Fruit fly (Drosophila melanogaster): ENCODE measurements around the gene Nuak.

Gene Nuak

DNA sequence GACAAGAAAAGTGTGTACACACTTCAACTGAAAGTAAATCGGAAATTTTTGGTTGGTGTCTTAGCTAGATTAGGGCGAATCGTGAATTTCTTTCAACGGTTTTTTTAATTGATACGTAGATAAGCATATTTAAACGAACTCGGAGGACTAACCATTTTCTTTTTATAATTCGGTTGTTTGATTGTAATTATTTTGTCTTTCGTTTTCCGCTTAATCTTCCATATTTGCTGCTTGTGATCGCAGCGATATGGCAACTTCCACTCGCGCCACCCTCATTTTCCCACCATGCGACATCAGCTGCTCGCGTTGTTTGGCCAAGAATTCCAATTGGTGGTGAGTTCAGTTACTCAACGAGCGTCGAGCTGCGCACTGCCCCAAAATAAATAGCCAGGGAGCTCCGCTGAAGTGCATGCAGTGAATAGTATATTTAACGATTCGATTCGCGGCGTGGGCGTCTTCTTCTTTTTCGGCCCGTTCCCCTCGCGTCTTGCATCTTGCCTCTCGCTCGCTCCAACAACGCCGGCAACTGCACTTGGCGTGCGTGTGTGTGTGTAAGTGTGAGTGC, at the start of gene Nuak:
Nuak (plus strand) TSS at position 335 of the 565 bp plus-strand sequence.
- TF ChIP-seq ttk (optimal IDR thresholded peaks at IDR 0.05) = no peak

DNA sequence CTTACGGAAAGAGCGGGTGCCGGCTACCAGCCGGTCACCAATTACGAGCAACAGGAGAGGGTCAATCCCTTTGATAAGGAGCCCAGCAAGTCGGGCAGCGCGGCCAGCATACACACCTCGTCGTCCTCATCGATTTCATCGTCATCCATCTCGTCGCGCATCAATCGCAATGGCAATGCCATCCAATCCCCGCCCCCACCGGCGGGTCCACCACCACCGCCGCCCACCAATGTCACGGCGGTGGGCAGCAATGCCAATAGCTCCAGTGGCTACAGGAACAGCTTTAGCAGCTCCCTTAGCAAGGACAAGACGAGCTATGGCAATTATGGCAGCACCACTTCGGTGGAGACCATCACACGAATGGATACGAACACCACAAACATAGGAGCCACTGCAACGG, 46.1 kb upstream of the Nuak start:
- TF ChIP-seq psq (optimal IDR thresholded peaks at IDR 0.05) (no peak), Sin3A (optimal IDR thresholded peaks at IDR 0.05) (no peak), insv (optimal IDR thresholded peaks at IDR 0.05) (no peak), ttk (optimal IDR thresholded peaks at IDR 0.05) (no peak), Myc (optimal IDR thresholded peaks at IDR 0.05) (no peak), h (optimal IDR thresholded peaks at IDR 0.05) (no peak)

DNA sequence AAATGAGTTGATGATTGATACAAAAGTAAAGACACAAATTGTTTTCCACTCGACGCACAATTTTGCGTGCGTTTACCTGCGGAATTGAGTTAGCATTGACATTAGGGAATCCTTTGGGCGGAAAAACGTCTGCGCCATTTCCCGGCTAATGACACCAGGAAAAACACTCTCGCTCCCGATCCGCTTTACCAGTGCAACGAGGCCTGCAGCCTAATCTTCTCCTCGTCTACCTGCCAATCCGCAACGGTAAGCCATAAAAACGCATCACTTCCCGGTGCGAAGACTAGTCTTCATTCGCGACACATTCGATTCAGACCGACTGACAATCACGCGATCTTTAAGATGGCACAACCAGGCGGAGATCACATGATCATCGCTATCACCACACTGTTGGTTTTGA, 41.7 kb upstream of the Nuak start, which contains the start of gene CG12420:
CG12420 (plus strand) TSS at position 283 of the 400 bp plus-strand sequence.
- TF ChIP-seq psq (optimal IDR thresholded peaks at IDR 0.05) (no peak), Myc (optimal IDR thresholded peaks at IDR 0.05) (no peak), Sin3A (optimal IDR thresholded peaks at IDR 0.05) (no peak), insv (optimal IDR thresholded peaks at IDR 0.05) (no peak), h (optimal IDR thresholded peaks at IDR 0.05) (no peak)

DNA sequence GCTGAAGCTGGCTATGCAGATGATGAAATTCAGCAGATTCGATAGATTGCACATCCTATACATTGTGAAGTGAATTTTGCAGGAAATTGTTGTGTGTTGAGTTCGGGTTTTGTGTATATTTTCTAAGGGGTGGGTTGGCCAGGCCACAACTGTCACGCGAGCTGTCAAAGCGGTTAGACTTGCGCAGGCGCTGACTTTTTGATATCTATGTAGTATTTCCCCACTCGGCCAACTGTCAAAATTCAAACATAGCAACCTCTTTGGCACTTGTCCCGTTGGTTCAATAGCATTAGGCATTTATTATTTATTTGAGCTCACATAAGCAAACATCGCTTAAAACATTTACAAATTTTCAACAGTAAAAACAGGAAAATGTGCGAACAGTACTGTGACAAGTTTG, 39.5 kb upstream of the Nuak start, which contains the start of the genes CG12817 and CG34107:
CG12817 (minus strand) TSS at position 132 of the 400 bp plus-strand sequence.
CG34107 (plus strand) TSS at position 316 of the 400 bp plus-strand sequence.
- TF ChIP-seq psq (optimal IDR thresholded peaks at IDR 0.05) (no peak), Myc (optimal IDR thresholded peaks at IDR 0.05) (no peak), ttk (optimal IDR thresholded peaks at IDR 0.05) (no peak), insv (optimal IDR thresholded peaks at IDR 0.05) (no peak), h (optimal IDR thresholded peaks at IDR 0.05) (no peak), Sin3A (optimal IDR thresholded peaks at IDR 0.05) (no peak)

DNA sequence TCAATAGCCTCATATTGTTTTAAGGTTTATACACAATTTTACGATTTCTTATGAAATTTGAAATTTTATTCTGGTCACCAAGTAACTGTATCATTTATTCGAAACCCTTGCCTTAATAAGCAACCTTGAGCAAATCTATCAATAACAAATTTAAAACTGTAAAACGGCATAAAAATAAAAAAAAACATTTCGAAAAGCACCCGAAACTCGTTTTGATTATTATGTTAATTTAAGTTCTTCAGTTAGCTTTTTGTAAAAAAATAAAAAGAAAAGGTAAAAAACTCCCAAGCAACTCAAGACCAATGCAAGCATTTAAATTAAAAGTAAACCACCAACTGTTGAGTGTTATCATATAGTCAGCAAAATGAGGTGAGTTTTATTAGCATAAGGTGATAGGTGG, 38.7 kb upstream of the Nuak start, which contains the start of gene CG42795:
CG42795 (plus strand) TSS at position 301 of the 400 bp plus-strand sequence.
- no peak for TF ChIP-seq ttk (optimal IDR thresholded peaks at IDR 0.05)
- no peak for TF ChIP-seq Myc (optimal IDR thresholded peaks at IDR 0.05)
- TF ChIP-seq h (optimal IDR thresholded peaks at IDR 0.05) = no peak
- TF ChIP-seq insv (optimal IDR thresholded peaks at IDR 0.05) = no peak
- no peak for TF ChIP-seq psq (optimal IDR thresholded peaks at IDR 0.05)
- no peak for TF ChIP-seq Sin3A (optimal IDR thresholded peaks at IDR 0.05)

DNA sequence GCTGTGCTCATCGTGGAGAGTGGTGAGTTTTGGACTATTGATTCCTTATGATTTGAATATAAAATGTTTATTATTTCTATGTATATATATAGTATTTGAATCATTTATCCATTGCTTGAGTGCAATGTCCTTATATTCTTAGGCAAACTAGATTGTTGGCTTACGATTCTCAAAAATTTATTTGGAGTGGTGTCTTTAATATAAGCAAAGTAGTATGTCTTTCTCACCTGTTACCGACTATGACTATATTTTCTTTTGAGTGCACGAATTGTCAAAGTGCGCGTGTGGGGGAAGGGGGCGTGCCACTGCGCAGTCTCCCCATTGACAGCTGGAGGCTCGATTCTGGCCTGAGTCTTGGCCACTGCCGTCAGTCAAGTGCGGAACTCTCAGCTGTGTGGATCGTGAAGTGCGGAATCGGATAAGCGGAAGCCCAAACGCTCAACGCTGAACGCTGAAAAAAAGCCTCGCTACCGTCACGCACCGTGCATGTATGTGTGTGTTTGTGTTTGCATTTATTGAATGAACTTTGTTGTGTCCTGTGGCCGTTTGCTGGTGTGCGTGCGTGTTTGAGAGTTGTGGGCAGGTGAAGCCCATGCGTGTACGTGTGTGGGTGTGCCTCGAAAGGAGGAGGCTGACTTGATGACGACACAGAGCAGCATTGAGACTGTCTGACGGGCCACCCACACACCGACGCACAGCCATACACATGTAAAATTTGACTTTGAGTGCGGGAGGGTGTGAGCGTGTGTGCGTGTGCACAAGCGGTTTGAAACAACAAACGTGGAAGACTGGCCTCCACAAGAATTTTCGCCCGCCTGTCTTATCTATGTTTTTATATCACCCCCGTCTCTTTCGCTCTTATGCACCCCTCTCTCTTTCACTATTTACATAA, 37.7 kb upstream of the Nuak start:
- TF ChIP-seq ttk (optimal IDR thresholded peaks at IDR 0.05) = no peak
- no peak for TF ChIP-seq Sin3A (optimal IDR thresholded peaks at IDR 0.05)
- no peak for TF ChIP-seq psq (optimal IDR thresholded peaks at IDR 0.05)

DNA sequence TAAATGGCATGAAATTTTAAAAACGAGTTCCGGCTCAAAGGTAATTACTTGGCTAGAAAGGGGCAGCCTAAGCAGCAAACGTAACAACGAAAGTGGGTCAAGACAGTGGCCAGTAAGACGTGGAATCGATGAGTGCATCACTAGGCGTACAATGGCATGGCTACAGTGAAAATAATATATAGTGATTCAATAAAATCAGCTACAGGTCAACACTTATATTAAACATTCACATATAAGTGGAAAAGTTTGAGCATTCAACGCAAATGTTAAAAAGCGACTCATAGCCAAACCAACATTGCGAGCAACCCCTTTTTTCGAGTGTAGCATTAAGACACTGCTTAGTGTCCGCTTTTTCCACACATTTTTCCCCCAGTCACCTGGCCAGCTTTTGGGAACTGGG, 36.1 kb upstream of the Nuak start:
- TF ChIP-seq insv (optimal IDR thresholded peaks at IDR 0.05) (no peak), psq (optimal IDR thresholded peaks at IDR 0.05) (no peak), h (optimal IDR thresholded peaks at IDR 0.05) (no peak), ttk (optimal IDR thresholded peaks at IDR 0.05) (no peak), Sin3A (optimal IDR thresholded peaks at IDR 0.05) (no peak), Myc (optimal IDR thresholded peaks at IDR 0.05) (no peak)

dm6 chr3R:10251218-10251617, 12.9 kb upstream of the Nuak start, which contains the start of gene CG3999:
Gene CG3999 (plus strand): TSS chr3R:10251518.
- TF ChIP-seq psq (optimal IDR thresholded peaks at IDR 0.05) (no peak), insv (optimal IDR thresholded peaks at IDR 0.05) (no peak), Myc (optimal IDR thresholded peaks at IDR 0.05) (no peak), Sin3A (optimal IDR thresholded peaks at IDR 0.05) (no peak), ttk (optimal IDR thresholded peaks at IDR 0.05) (no peak), h (optimal IDR thresholded peaks at IDR 0.05) (no peak)

dm6 chr3R:10251846-10252245, 12.3 kb upstream of the Nuak start:
- no peak for TF ChIP-seq Myc (optimal IDR thresholded peaks at IDR 0.05)
- TF ChIP-seq psq (optimal IDR thresholded peaks at IDR 0.05) = no peak
- TF ChIP-seq insv (optimal IDR thresholded peaks at IDR 0.05) = no peak
- TF ChIP-seq h (optimal IDR thresholded peaks at IDR 0.05) = no peak
- no peak for TF ChIP-seq ttk (optimal IDR thresholded peaks at IDR 0.05)
- no peak for TF ChIP-seq Sin3A (optimal IDR thresholded peaks at IDR 0.05)

DNA sequence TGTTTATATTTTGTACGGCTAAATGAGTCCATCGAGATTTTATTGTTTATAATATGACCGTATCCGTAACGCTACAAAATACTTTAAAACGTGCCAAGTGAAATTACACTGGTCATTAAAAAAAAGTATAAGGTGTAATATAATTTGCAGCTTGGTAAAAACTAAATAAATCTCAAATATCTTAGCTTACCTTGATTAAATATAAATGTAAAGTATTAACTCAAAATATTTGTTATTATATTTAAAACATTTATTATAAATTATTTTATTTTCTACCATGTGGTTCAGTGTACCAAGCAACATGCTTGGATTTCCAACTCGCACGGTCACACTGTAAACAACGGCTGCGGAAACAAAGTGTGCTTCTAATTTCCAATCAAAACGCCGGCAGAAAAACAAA, 2.3 kb upstream of the Nuak start, which contains the start of the genes Sirt6 and pont:
Sirt6 (minus strand) TSS at position 50 of the 400 bp plus-strand sequence.
pont (plus strand) TSS at position 324 of the 400 bp plus-strand sequence.
- no peak for TF ChIP-seq insv (optimal IDR thresholded peaks at IDR 0.05)
- no peak for TF ChIP-seq Sin3A (optimal IDR thresholded peaks at IDR 0.05)
- TF ChIP-seq ttk (optimal IDR thresholded peaks at IDR 0.05) = no peak

DNA sequence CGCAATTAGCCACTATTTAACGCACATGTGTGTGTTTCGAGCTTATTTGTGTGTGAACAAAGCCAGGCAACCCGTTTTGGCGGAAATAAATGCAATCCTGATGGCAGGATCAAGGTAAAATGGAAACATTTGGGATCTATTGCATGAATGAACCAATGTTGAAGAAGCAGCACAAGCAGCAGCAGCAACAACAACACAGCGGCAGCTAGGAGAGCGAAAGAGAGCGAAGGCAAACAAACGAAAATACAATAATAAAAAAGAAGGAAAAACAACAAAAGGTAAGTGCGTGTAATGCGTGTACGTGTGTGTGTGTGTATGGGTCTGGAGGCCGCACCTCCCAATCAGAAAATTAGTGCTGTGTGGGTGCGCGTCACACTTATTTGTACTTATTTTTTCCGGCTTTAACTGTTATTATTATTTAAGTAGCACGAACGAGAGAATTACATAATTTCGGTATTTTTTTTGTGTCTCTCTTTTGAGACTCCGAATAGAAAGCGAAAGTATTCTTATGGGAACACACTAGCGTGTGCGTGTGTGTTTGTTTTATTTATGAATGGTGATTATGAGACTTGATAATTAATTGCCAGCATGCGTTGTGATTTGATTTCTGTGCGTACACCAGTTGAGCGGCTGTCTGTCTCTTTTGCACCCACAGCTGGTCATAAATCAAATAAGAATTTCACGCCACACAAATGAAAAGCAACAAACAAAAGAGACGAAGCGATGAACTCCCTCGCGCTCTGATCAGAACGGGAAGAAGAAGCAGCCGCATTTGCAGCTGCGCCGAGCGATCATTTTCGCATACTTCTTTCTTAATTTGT, 705 bp downstream of the Nuak start:
- no peak for TF ChIP-seq Myc (optimal IDR thresholded peaks at IDR 0.05)
- no peak for TF ChIP-seq h (optimal IDR thresholded peaks at IDR 0.05)
- no peak for TF ChIP-seq psq (optimal IDR thresholded peaks at IDR 0.05)
- TF ChIP-seq ttk (optimal IDR thresholded peaks at IDR 0.05) = no peak
- no peak for TF ChIP-seq insv (optimal IDR thresholded peaks at IDR 0.05)
- TF ChIP-seq Sin3A (optimal IDR thresholded peaks at IDR 0.05) = no peak

Data from Kc167 (cell line).